Worm (Caenorhabditis elegans) whole organism, late embryonic: ENCODE measurements around the gene K08D8.7.

ENCODE experiments used
- ama-1 ChIP-seq: fragments of 150-350 bp; optimal IDR thresholded peaks from 2 replicates; lab custom pipeline; 2014
- ceh-48 ChIP-seq: sonication (generic microtip); optimal IDR thresholded peaks from 2 replicates; lab custom pipeline; 2016; ENCODE audit warnings: missing genetic modification characterization, inconsistent platforms, missing compliant biosample characterization
- elt-2 ChIP-seq: sonication (generic microtip); optimal IDR thresholded peaks from 2 replicates; lab custom pipeline; 2016; ENCODE audit warnings: missing genetic modification reagents, missing genetic modification characterization, missing compliant biosample characterization
- ets-4 ChIP-seq: sonication (generic microtip); optimal IDR thresholded peaks from 2 replicates; lab custom pipeline; 2016; ENCODE audit warnings: missing genetic modification characterization, missing compliant biosample characterization
- lim-6 ChIP-seq: sonication (generic microtip); optimal IDR thresholded peaks from 2 replicates; lab custom pipeline; 2016; ENCODE audit warnings: missing genetic modification characterization, missing compliant biosample characterization
- pag-3 ChIP-seq: sonication (generic microtip); optimal IDR thresholded peaks from 2 replicates; lab custom pipeline; 2016; ENCODE audit warnings: missing compliant biosample characterization, missing genetic modification characterization, borderline replicate concordance
- pat-9 ChIP-seq: fragments of 200-800 bp; sonication (Bioruptor generic); optimal IDR thresholded peaks from 2 replicates; lab custom pipeline; 2018; ENCODE audit warnings: mild to moderate bottlenecking, missing genetic modification characterization, moderate library complexity, missing compliant biosample characterization
- pha-2 ChIP-seq: sonication (generic microtip); optimal IDR thresholded peaks from 2 replicates; lab custom pipeline; 2017; ENCODE audit warnings: mild to moderate bottlenecking, missing genetic modification characterization, missing compliant biosample characterization
- pha-4 ChIP-seq: fragments of 150-350 bp; optimal IDR thresholded peaks from 2 replicates; lab custom pipeline; 2018; ENCODE audit warnings: missing biosample characterization, missing genetic modification reagents, missing genetic modification characterization
- pqm-1 ChIP-seq: sonication (generic microtip); optimal IDR thresholded peaks from 2 replicates; lab custom pipeline; 2016; ENCODE audit warnings: missing genetic modification characterization, missing compliant biosample characterization
- rnt-1 ChIP-seq: sonication (generic microtip); optimal IDR thresholded peaks from 2 replicates; lab custom pipeline; 2016; ENCODE audit warnings: missing genetic modification characterization, missing compliant biosample characterization
- tbx-2 ChIP-seq: sonication (generic microtip); optimal IDR thresholded peaks from 2 replicates; lab custom pipeline; 2016; ENCODE audit warnings: missing genetic modification characterization, missing compliant biosample characterization

DNA sequence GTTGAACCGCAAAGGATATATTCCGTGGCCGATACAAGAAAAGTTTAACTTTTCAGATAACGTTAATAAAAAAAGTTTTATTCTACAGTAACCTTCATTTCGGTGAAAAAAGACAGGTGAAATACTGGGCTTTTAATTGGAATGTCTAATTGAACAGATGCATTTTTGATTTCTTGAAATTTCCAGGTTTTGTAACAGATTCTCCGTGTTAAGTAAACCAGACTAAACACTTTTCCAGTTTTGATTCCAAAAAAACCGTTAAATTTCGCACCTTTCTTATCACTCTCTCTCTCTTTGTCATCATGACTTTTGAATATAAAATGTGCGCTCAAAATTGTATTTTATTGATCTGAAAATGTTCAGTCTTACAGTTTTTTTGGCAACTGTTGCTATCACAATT lies 21.6 kb downstream of the K08D8.7 start, which contains the start of gene C32H11.3:
- TF ChIP-seq rnt-1 (no peak), elt-2 (tag; lab: Kevin White, UChicago) (no peak), pha-4 (tag; lab: Kevin White, UChicago) (no peak), pag-3 (tag; lab: Kevin White, UChicago) (no peak), pat-9 (tag; lab: Kevin White, UChicago) (no peak), lim-6 (tag; lab: Kevin White, UChicago) (no peak), ama-1 (no peak), ceh-48 (tag; lab: Kevin White, UChicago) (no peak), ets-4 (no peak), pqm-1 (tag; lab: Kevin White, UChicago) (no peak), tbx-2 (no peak), pha-2 (tag; lab: Kevin White, UChicago) (no peak)
